Worm (Caenorhabditis elegans): Measurements from ENCODE around the gene puf-12.

The puf-12 gene

ce11 chrII:10098428-10098827, 1.7 kb upstream of the puf-12 start:
- no peak for TF ChIP-seq lsy-2 (tag; optimal IDR thresholded peaks at IDR 0.05)
- TF ChIP-seq blmp-1 (tag; optimal IDR thresholded peaks at IDR 0.05): no peak
- no peak for TF ChIP-seq flh-1 (GFP tag; optimal IDR thresholded peaks at IDR 0.05)
- no peak for TF ChIP-seq ztf-11 (tag; optimal IDR thresholded peaks at IDR 0.05)
- no peak for TF ChIP-seq mab-5 (tag; optimal IDR thresholded peaks at IDR 0.05)
- no peak for TF ChIP-seq sem-2 (GFP tag; optimal IDR thresholded peaks at IDR 0.05)
- TF ChIP-seq M03D4.4 (tag; optimal IDR thresholded peaks at IDR 0.05): no peak
- TF ChIP-seq unc-120 (tag; optimal IDR thresholded peaks at IDR 0.05; ENCODE audit: poor library complexity, severe bottlenecking): no peak
- TF ChIP-seq cnd-1 (tag; optimal IDR thresholded peaks at IDR 0.05): no peak
- TF ChIP-seq unc-62 (GFP tag; optimal IDR thresholded peaks at IDR 0.05): no peak
- TF ChIP-seq nhr-28 (tag; optimal IDR thresholded peaks at IDR 0.05): no peak
- TF ChIP-seq bed-3 (GFP tag; optimal IDR thresholded peaks at IDR 0.05): no peak
- TF ChIP-seq drap-1 (GFP tag; optimal IDR thresholded peaks at IDR 0.05): no peak
- no peak for TF ChIP-seq elt-1 (tag; optimal IDR thresholded peaks at IDR 0.05; ENCODE audit: borderline replicate concordance, insufficient read depth)
- no peak for TF ChIP-seq mep-1 (tag; optimal IDR thresholded peaks at IDR 0.05)
- no peak for TF ChIP-seq hlh-1 (tag; optimal IDR thresholded peaks at IDR 0.05)

- TF ChIP-seq tbx-8 (GFP tag; optimal IDR thresholded peaks at IDR 0.05): no peak
- TF ChIP-seq drap-1 (GFP tag; optimal IDR thresholded peaks at IDR 0.05): no peak
- no peak for TF ChIP-seq M03D4.4 (tag; optimal IDR thresholded peaks at IDR 0.05)
- no peak for TF ChIP-seq nhr-2 (tag; optimal IDR thresholded peaks at IDR 0.05)
- no peak for TF ChIP-seq ceh-83 (GFP tag; optimal IDR thresholded peaks at IDR 0.05)
- no peak for TF ChIP-seq lsy-2 (tag; optimal IDR thresholded peaks at IDR 0.05)
- TF ChIP-seq nhr-237 (tag; optimal IDR thresholded peaks at IDR 0.05): no peak
- TF ChIP-seq ceh-43 (GFP tag; optimal IDR thresholded peaks at IDR 0.05): no peak
- TF ChIP-seq nhr-12 (tag; optimal IDR thresholded peaks at IDR 0.05): no peak
- TF ChIP-seq ham-2 (GFP tag; optimal IDR thresholded peaks at IDR 0.05): no peak
- no peak for TF ChIP-seq nhr-76 (tag; optimal IDR thresholded peaks at IDR 0.05)
- TF ChIP-seq mls-2 (tag; optimal IDR thresholded peaks at IDR 0.05): no peak
- TF ChIP-seq sptf-1 (tag; optimal IDR thresholded peaks at IDR 0.05): no peak
- TF ChIP-seq elt-3 (tag; optimal IDR thresholded peaks at IDR 0.05): no peak
- TF ChIP-seq mab-5 (tag; optimal IDR thresholded peaks at IDR 0.05): no peak
- no peak for TF ChIP-seq unc-62 (GFP tag; optimal IDR thresholded peaks at IDR 0.05)
Measured at ce11 chrII:10099072-10099471, 1.0 kb upstream of the puf-12 start.

ce11 chrII:10103212-10103611, 3.1 kb downstream of the puf-12 start:
- TF ChIP-seq snpc-4 (tag; optimal IDR thresholded peaks at IDR 0.05) (no peak), ham-2 (GFP tag; optimal IDR thresholded peaks at IDR 0.05) (no peak), zip-8 (tag; optimal IDR thresholded peaks at IDR 0.05) (peak; percentile 97)

ce11 chrII:10105604-10106003, 5.5 kb downstream of the puf-12 start, which contains the start of gene ZK945.4:
Gene ZK945.4, minus strand, starts transcription at chrII:10105704.
- TF ChIP-seq ceh-83 (GFP tag; optimal IDR thresholded peaks at IDR 0.05) (no peak), sptf-1 (tag; optimal IDR thresholded peaks at IDR 0.05) (no peak), mep-1 (tag; optimal IDR thresholded peaks at IDR 0.05) (no peak), ceh-39 (tag; optimal IDR thresholded peaks at IDR 0.05) (no peak), nhr-76 (tag; optimal IDR thresholded peaks at IDR 0.05) (no peak), lin-32 (GFP tag; optimal IDR thresholded peaks at IDR 0.05) (no peak), tbx-8 (GFP tag; optimal IDR thresholded peaks at IDR 0.05) (no peak), cnd-1 (tag; optimal IDR thresholded peaks at IDR 0.05) (no peak), nhr-237 (tag; optimal IDR thresholded peaks at IDR 0.05) (no peak), sem-2 (GFP tag; optimal IDR thresholded peaks at IDR 0.05) (no peak), snpc-4 (tag; optimal IDR thresholded peaks at IDR 0.05) (no peak)

- TF ChIP-seq snpc-4 (tag; optimal IDR thresholded peaks at IDR 0.05) (no peak), ceh-43 (GFP tag; optimal IDR thresholded peaks at IDR 0.05) (no peak), unc-62 (GFP tag; optimal IDR thresholded peaks at IDR 0.05) (no peak), bed-3 (GFP tag; optimal IDR thresholded peaks at IDR 0.05) (no peak), flh-1 (GFP tag; optimal IDR thresholded peaks at IDR 0.05) (no peak), unc-39 (tag; optimal IDR thresholded peaks at IDR 0.05) (no peak), nhr-28 (tag; optimal IDR thresholded peaks at IDR 0.05) (no peak), elt-3 (tag; optimal IDR thresholded peaks at IDR 0.05) (no peak), lin-32 (GFP tag; optimal IDR thresholded peaks at IDR 0.05) (no peak)
Measured at ce11 chrII:10106870-10107269, 6.8 kb downstream of the puf-12 start, which contains the start of gene ZK945.6. Gene ZK945.6, minus strand, starts transcription at chrII:10106970.
